Worm (Caenorhabditis elegans) whole organism, late embryonic: ENCODE measurements around the gene fbxb-62.

Experiments used
- C08G9.2 ChIP-seq: sonication (generic microtip); optimal IDR thresholded peaks from 2 replicates; lab custom pipeline; 2016; ENCODE audit warnings: mild to moderate bottlenecking, missing genetic modification characterization, moderate library complexity, missing compliant biosample characterization
- C38D4.7 ChIP-seq: fragments of 200-800 bp; sonication (Bioruptor generic); optimal IDR thresholded peaks from 2 replicates; lab custom pipeline; 2018; ENCODE audit warnings: mild to moderate bottlenecking, missing genetic modification characterization, moderate library complexity, missing compliant biosample characterization
- F13H6.1 ChIP-seq: sonication (generic microtip); optimal IDR thresholded peaks from 2 replicates; lab custom pipeline; 2016; ENCODE audit warnings: missing genetic modification characterization, missing compliant biosample characterization
- K02D7.2 ChIP-seq: sonication (generic microtip); optimal IDR thresholded peaks from 2 replicates; lab custom pipeline; 2017; ENCODE audit warnings: mild to moderate bottlenecking, missing genetic modification characterization, missing compliant biosample characterization
- T23F11.4 ChIP-seq: fragments of 200-800 bp; sonication (Bioruptor generic); optimal IDR thresholded peaks from 2 replicates; lab custom pipeline; 2018; ENCODE audit warnings: mild to moderate bottlenecking, missing genetic modification characterization, missing compliant biosample characterization
- ahr-1 ChIP-seq: sonication (generic microtip); optimal IDR thresholded peaks from 2 replicates; lab custom pipeline; 2016; ENCODE audit warnings: missing genetic modification characterization, missing compliant biosample characterization
- ceh-14 ChIP-seq: sonication (generic microtip); optimal IDR thresholded peaks from 2 replicates; lab custom pipeline; 2016; ENCODE audit warnings: missing genotype, missing genetic modification characterization, missing compliant biosample characterization
- ceh-19 ChIP-seq: fragments of 200-800 bp; sonication (Bioruptor generic); optimal IDR thresholded peaks from 2 replicates; lab custom pipeline; 2018; ENCODE audit warnings: mild to moderate bottlenecking, missing genetic modification characterization, missing compliant biosample characterization
- ceh-2 ChIP-seq: sonication (generic microtip); optimal IDR thresholded peaks from 2 replicates; lab custom pipeline; 2016; ENCODE audit warnings: missing genotype, missing genetic modification characterization, missing compliant biosample characterization
- ceh-22 ChIP-seq: sonication (generic microtip); optimal IDR thresholded peaks from 2 replicates; lab custom pipeline; 2017; ENCODE audit warnings: missing biosample characterization, missing genetic modification characterization
- ceh-30 ChIP-seq: fragments of 150-350 bp; optimal IDR thresholded peaks from 2 replicates; lab custom pipeline; 2014; ENCODE audit warnings: missing biosample characterization, missing genetic modification characterization
- ceh-31 ChIP-seq: sonication (generic microtip); optimal IDR thresholded peaks from 2 replicates; lab custom pipeline; 2016; ENCODE audit warnings: missing genetic modification characterization, missing compliant biosample characterization
- ceh-48 ChIP-seq: sonication (generic microtip); optimal IDR thresholded peaks from 2 replicates; lab custom pipeline; 2016; ENCODE audit warnings: missing genetic modification characterization, inconsistent platforms, missing compliant biosample characterization
- dmd-4 ChIP-seq: sonication (generic microtip); optimal IDR thresholded peaks from 2 replicates; lab custom pipeline; 2016; ENCODE audit warnings: borderline replicate concordance, missing genetic modification characterization, missing compliant biosample characterization
- dve-1 ChIP-seq: sonication (generic microtip); optimal IDR thresholded peaks from 2 replicates; lab custom pipeline; 2017; ENCODE audit warnings: antibody characterized with exemption, mild to moderate bottlenecking, missing genetic modification characterization, missing compliant biosample characterization
- elt-2 ChIP-seq: sonication (generic microtip); optimal IDR thresholded peaks from 2 replicates; lab custom pipeline; 2016; ENCODE audit warnings: missing genetic modification reagents, missing genetic modification characterization, missing compliant biosample characterization
- elt-4 ChIP-seq: sonication (generic microtip); optimal IDR thresholded peaks from 2 replicates; lab custom pipeline; 2016; ENCODE audit warnings: missing genetic modification characterization, missing compliant biosample characterization
- ets-4 ChIP-seq: sonication (generic microtip); optimal IDR thresholded peaks from 2 replicates; lab custom pipeline; 2016; ENCODE audit warnings: missing genetic modification characterization, missing compliant biosample characterization
- gmeb-2 ChIP-seq: sonication (generic microtip); optimal IDR thresholded peaks from 2 replicates; lab custom pipeline; 2016; ENCODE audit warnings: missing genetic modification characterization, inconsistent platforms, missing compliant biosample characterization
- hlh-13 ChIP-seq: fragments of 200-800 bp; sonication (Bioruptor generic); optimal IDR thresholded peaks from 2 replicates; lab custom pipeline; 2018; ENCODE audit warnings: mild to moderate bottlenecking, missing genetic modification characterization, missing compliant biosample characterization
- hlh-6 ChIP-seq: sonication (generic microtip); optimal IDR thresholded peaks from 2 replicates; lab custom pipeline; 2016; ENCODE audit warnings: missing genotype, missing genetic modification characterization, missing compliant biosample characterization
- hlh-8 ChIP-seq: sonication (generic microtip); optimal IDR thresholded peaks from 2 replicates; lab custom pipeline; 2016; ENCODE audit warnings: missing genotype, missing genetic modification characterization, missing compliant biosample characterization
- lim-6 ChIP-seq: sonication (generic microtip); optimal IDR thresholded peaks from 2 replicates; lab custom pipeline; 2016; ENCODE audit warnings: missing genetic modification characterization, missing compliant biosample characterization
- nfya-1 ChIP-seq: sonication (generic microtip); optimal IDR thresholded peaks from 2 replicates; lab custom pipeline; 2017; ENCODE audit warnings: missing genetic modification characterization, mild to moderate bottlenecking, missing compliant biosample characterization, antibody characterized with exemption, moderate library complexity
- nhr-11 ChIP-seq: fragments of 150-350 bp; optimal IDR thresholded peaks from 2 replicates; lab custom pipeline; 2014; ENCODE audit warnings: missing biosample characterization, missing genetic modification characterization
- nhr-232 ChIP-seq: sonication (generic microtip); optimal IDR thresholded peaks from 2 replicates; lab custom pipeline; 2016; ENCODE audit warnings: missing genetic modification characterization, missing compliant biosample characterization
- npax-4 ChIP-seq: sonication (generic microtip); optimal IDR thresholded peaks from 2 replicates; lab custom pipeline; 2016; ENCODE audit warnings: missing genetic modification characterization, missing compliant biosample characterization
- odd-2 ChIP-seq: sonication (generic microtip); optimal IDR thresholded peaks from 2 replicates; lab custom pipeline; 2017; ENCODE audit warnings: antibody characterized with exemption, mild to moderate bottlenecking, missing genetic modification characterization, missing compliant biosample characterization
- pag-3 ChIP-seq: sonication (generic microtip); optimal IDR thresholded peaks from 2 replicates; lab custom pipeline; 2016; ENCODE audit warnings: missing compliant biosample characterization, missing genetic modification characterization, borderline replicate concordance
- pat-9 ChIP-seq: fragments of 200-800 bp; sonication (Bioruptor generic); optimal IDR thresholded peaks from 2 replicates; lab custom pipeline; 2018; ENCODE audit warnings: mild to moderate bottlenecking, missing genetic modification characterization, moderate library complexity, missing compliant biosample characterization
- pax-1 ChIP-seq: fragments of 150-350 bp; optimal IDR thresholded peaks from 2 replicates; lab custom pipeline; 2014; ENCODE audit warnings: missing biosample characterization, missing genetic modification characterization
- pha-2 ChIP-seq: sonication (generic microtip); optimal IDR thresholded peaks from 2 replicates; lab custom pipeline; 2017; ENCODE audit warnings: mild to moderate bottlenecking, missing genetic modification characterization, missing compliant biosample characterization
- ref-2 ChIP-seq: sonication (generic microtip); optimal IDR thresholded peaks from 2 replicates; lab custom pipeline; 2016; ENCODE audit warnings: missing genetic modification characterization, missing compliant biosample characterization
- rnt-1 ChIP-seq: sonication (generic microtip); optimal IDR thresholded peaks from 2 replicates; lab custom pipeline; 2016; ENCODE audit warnings: missing genetic modification characterization, missing compliant biosample characterization
- tbx-2 ChIP-seq: sonication (generic microtip); optimal IDR thresholded peaks from 2 replicates; lab custom pipeline; 2016; ENCODE audit warnings: missing genetic modification characterization, missing compliant biosample characterization
- ttx-3 ChIP-seq: sonication (generic microtip); optimal IDR thresholded peaks from 2 replicates; lab custom pipeline; 2016; ENCODE audit warnings: missing genetic modification reagents, missing genetic modification characterization, missing compliant biosample characterization
- unc-3 ChIP-seq, 2 experiments: fragments of 200-800 bp in 1 of 2; sonication (Bioruptor generic) in 1 of 2; sonication (generic microtip) in 1 of 2; conservative IDR thresholded peaks in 1 of 2; optimal IDR thresholded peaks in 1 of 2; 2 replicates each; pipeline versions ENCODE4 v1.3.6 to Lab custom; 2016 to 2022; ENCODE audit warnings: missing compliant biosample characterization in 2 of 2, missing genetic modification characterization in 2 of 2, missing genetic modification reagents in 1 of 2
- unc-55 ChIP-seq: sonication (generic microtip); optimal IDR thresholded peaks from 2 replicates; lab custom pipeline; 2017; ENCODE audit warnings: missing biosample characterization, missing genetic modification reagents, missing genetic modification characterization
- ztf-16 ChIP-seq: sonication (generic microtip); optimal IDR thresholded peaks from 2 replicates; lab custom pipeline; 2017; ENCODE audit warnings: missing genetic modification characterization, missing compliant biosample characterization

Gene fbxb-62

ce11 chrV:19285921-19286320 is 15.9 kb downstream of the fbxb-62 start:
- no peak for TF ChIP-seq ceh-14 (tag; lab: Kevin White, UChicago)
- TF ChIP-seq unc-3 (GFP tag; conservative IDR thresholded peaks at IDR 0.05; lab: Robert Waterston, UW): no peak
- TF ChIP-seq unc-3 (tag; optimal IDR thresholded peaks at IDR 0.05; lab: Kevin White, UChicago): no peak
- no peak for TF ChIP-seq ceh-22 (tag; lab: Kevin White, UChicago)

- TF ChIP-seq ceh-31 (no peak), npax-4 (tag; lab: Kevin White, UChicago) (no peak), hlh-13 (GFP tag; lab: Kevin White, UChicago) (no peak), ttx-3 (tag; lab: Kevin White, UChicago) (no peak)
Measured at ce11 chrV:19282314-19282713, 19.5 kb downstream of the fbxb-62 start, which contains the start of gene fbxb-117. TSS of gene fbxb-117 (plus strand) at chrV:19282614.

ce11 chrV:19279888-19280287 is 21.9 kb downstream of the fbxb-62 start, which contains the start of gene F21D9.8:
TSS of gene F21D9.8 (minus strand) at chrV:19279988.
- TF ChIP-seq nfya-1: no peak
- TF ChIP-seq nhr-232 (tag; lab: Kevin White, UChicago): no peak
- no peak for TF ChIP-seq ztf-16
- no peak for TF ChIP-seq ceh-31
- no peak for TF ChIP-seq pag-3
- no peak for TF ChIP-seq unc-55 (GFP tag; lab: Kevin White, UChicago)
- no peak for TF ChIP-seq tbx-2 (tag; lab: Kevin White, UChicago)
- no peak for TF ChIP-seq elt-4 (tag; lab: Kevin White, UChicago)
- no peak for TF ChIP-seq ttx-3 (tag; lab: Kevin White, UChicago)
- TF ChIP-seq ceh-19 (GFP tag; lab: Kevin White, UChicago): no peak
- TF ChIP-seq elt-2: no peak
- no peak for TF ChIP-seq ahr-1 (tag; lab: Kevin White, UChicago)
- no peak for TF ChIP-seq dve-1
- TF ChIP-seq pax-1: no peak
- TF ChIP-seq K02D7.2: no peak
- TF ChIP-seq C08G9.2 (tag; lab: Kevin White, UChicago): no peak
- TF ChIP-seq ceh-48 (tag; lab: Kevin White, UChicago): no peak
- TF ChIP-seq C38D4.7: no peak

- TF ChIP-seq hlh-8 (tag; lab: Kevin White, UChicago) (no peak), pat-9 (tag; lab: Kevin White, UChicago) (no peak), elt-2 (no peak), lim-6 (tag; lab: Kevin White, UChicago) (no peak), tbx-2 (tag; lab: Kevin White, UChicago) (no peak), ceh-30 (no peak), odd-2 (tag; lab: Kevin White, UChicago) (no peak), dve-1 (no peak), nhr-11 (tag; lab: Kevin White, UChicago) (no peak), dmd-4 (tag; lab: Kevin White, UChicago) (no peak), ref-2 (tag; lab: Kevin White, UChicago) (no peak), ceh-2 (tag; lab: Kevin White, UChicago) (no peak), pha-2 (tag; lab: Kevin White, UChicago) (no peak), rnt-1 (tag; lab: Kevin White, UChicago) (no peak), nfya-1 (no peak), ets-4 (tag; lab: Kevin White, UChicago) (no peak)
Measured at ce11 chrV:19278488-19278887, 23.3 kb downstream of the fbxb-62 start.

ce11 chrV:19276354-19276753 is 25.5 kb downstream of the fbxb-62 start:
- TF ChIP-seq T23F11.4 (GFP tag; lab: Kevin White, UChicago) (no peak), rnt-1 (tag; lab: Kevin White, UChicago) (no peak), pax-1 (no peak), hlh-13 (GFP tag; lab: Kevin White, UChicago) (no peak), ceh-19 (GFP tag; lab: Kevin White, UChicago) (no peak), ets-4 (tag; lab: Kevin White, UChicago) (no peak), pag-3 (no peak), odd-2 (tag; lab: Kevin White, UChicago) (no peak), gmeb-2 (tag; lab: Kevin White, UChicago) (no peak), hlh-6 (tag; lab: Kevin White, UChicago) (no peak), ztf-16 (no peak), F13H6.1 (tag; lab: Kevin White, UChicago) (no peak)
